Fruit fly (Drosophila melanogaster) whole organism, prepupa: ENCODE data around the gene Nup98-96.

Experiments used
- Blimp-1 ChIP-seq: fragments of 200-800 bp; sonication (Bioruptor generic); optimal IDR thresholded peaks from 3 replicates; lab custom pipeline; 2017; ENCODE audit warnings: missing biosample characterization, missing genetic modification characterization, mild to moderate bottlenecking, moderate library complexity, missing genetic modification reagents
- CG10631 ChIP-seq: fragments of 200-800 bp; sonication (Bioruptor generic); optimal IDR thresholded peaks from 2 replicates; lab custom pipeline; 2016; ENCODE audit warnings: missing biosample characterization, missing genetic modification characterization
- CG11294 ChIP-seq: fragments of 200-800 bp; sonication (Bioruptor generic); IDR thresholded peaks from 2 replicates; pipeline ENCODE4 v1.3.6; 2022; ENCODE audit warnings: missing biosample characterization, missing genetic modification characterization
- CG11762 ChIP-seq: fragments of 200-800 bp; sonication (Bioruptor generic); optimal IDR thresholded peaks from 3 replicates; lab custom pipeline; 2016; ENCODE audit warnings: missing biosample characterization, missing genetic modification characterization; ENCODE audit not compliant: insufficient read depth
- CG1621 ChIP-seq: fragments of 200-800 bp; sonication (Bioruptor generic); optimal IDR thresholded peaks from 3 replicates; lab custom pipeline; 2018; ENCODE audit warnings: missing biosample characterization, mild to moderate bottlenecking, missing genetic modification characterization
- CG16779 ChIP-seq: fragments of 200-800 bp; sonication (Bioruptor generic); optimal IDR thresholded peaks from 3 replicates; lab custom pipeline; 2017; ENCODE audit warnings: missing biosample characterization, mild to moderate bottlenecking, missing genetic modification characterization
- CG3032 ChIP-seq: fragments of 200-800 bp; optimal IDR thresholded peaks from 2 replicates; lab custom pipeline; 2019; ENCODE audit warnings: missing biosample characterization, mild to moderate bottlenecking, missing genetic modification characterization, moderate library complexity
- CG31627 ChIP-seq: fragments of 200-800 bp; sonication (Bioruptor generic); optimal IDR thresholded peaks from 3 replicates; lab custom pipeline; 2016; ENCODE audit warnings: missing biosample characterization, missing genetic modification characterization
- CG8119 ChIP-seq: fragments of 200-800 bp; sonication (Bioruptor generic); IDR thresholded peaks from 3 replicates; pipeline ENCODE4 v1.3.6; 2022; ENCODE audit warnings: missing biosample characterization, missing genetic modification characterization
- Eip75B ChIP-seq: fragments of 200-800 bp; sonication (Bioruptor generic); optimal IDR thresholded peaks from 3 replicates; lab custom pipeline; 2016; ENCODE audit warnings: missing biosample characterization, missing genetic modification characterization
- Eip93F ChIP-seq: fragments of 200-800 bp; sonication (Bioruptor generic); optimal IDR thresholded peaks from 2 replicates; lab custom pipeline; 2016; ENCODE audit warnings: missing biosample characterization, mild to moderate bottlenecking, missing genetic modification characterization
- Sox15 ChIP-seq: fragments of 200-800 bp; sonication (Bioruptor generic); optimal IDR thresholded peaks from 3 replicates; lab custom pipeline; 2016; ENCODE audit warnings: missing biosample characterization, missing genetic modification characterization
- net ChIP-seq: fragments of 200-800 bp; sonication (Bioruptor generic); optimal IDR thresholded peaks from 3 replicates; lab custom pipeline; 2016; ENCODE audit warnings: missing biosample characterization, missing genetic modification characterization
- topi ChIP-seq: fragments of 200-800 bp; sonication (Bioruptor generic); optimal IDR thresholded peaks from 3 replicates; lab custom pipeline; 2016; ENCODE audit warnings: missing biosample characterization, missing genetic modification characterization

- TF ChIP-seq CG1621 (tag; lab: Kevin White, UChicago): no peak
- TF ChIP-seq Eip93F (GFP tag; lab: Kevin White, UChicago): no peak
- no peak for TF ChIP-seq CG11294 (GFP tag; lab: Robert Waterston, UW)
- TF ChIP-seq net (GFP tag; lab: Kevin White, UChicago): no peak
- TF ChIP-seq CG11762 (GFP tag; lab: Kevin White, UChicago): no peak
- TF ChIP-seq Sox15: no peak
- TF ChIP-seq Blimp-1 (GFP tag; lab: Kevin White, UChicago): no peak
- no peak for TF ChIP-seq CG31627 (GFP tag; lab: Kevin White, UChicago)
- no peak for TF ChIP-seq CG16779 (tag; lab: Kevin White, UChicago)
- no peak for TF ChIP-seq topi (GFP tag; lab: Kevin White, UChicago)
- TF ChIP-seq CG3032 (tag; lab: Kevin White, UChicago): no peak
- TF ChIP-seq CG8119: no peak
- no peak for TF ChIP-seq Eip75B (GFP tag; lab: Kevin White, UChicago)
- TF ChIP-seq CG10631 (GFP tag; lab: Kevin White, UChicago): no peak
These were observed 7.6 kb downstream of the Nup98-96 start, which contains the start of gene CG10208 for dm6 chr3R:23773610-23774364.
